Fruit fly (Drosophila melanogaster): ENCODE measurements around the gene Ncoa6.

The Ncoa6 gene

dm6 chr2L:5345900-5346299 is 19.4 kb upstream of the Ncoa6 start, which contains the start of gene nompC:
TSS of gene nompC (plus strand) at chr2L:5346200.
- TF ChIP-seq MBD-R2 (GFP tag; IDR thresholded peaks at IDR 0.05) (no peak), scrt (GFP tag; optimal IDR thresholded peaks at IDR 0.05) (peak; percentile 29), CG9609 (GFP tag; optimal IDR thresholded peaks at IDR 0.05) (no peak), gsb (GFP tag; IDR thresholded peaks at IDR 0.05) (no peak), ttk (GFP tag; IDR thresholded peaks at IDR 0.05) (peak; percentile 8; the same call in 1 of the 2 replicates), CG6175 (GFP tag; IDR thresholded peaks at IDR 0.05) (no peak), CG11247 (GFP tag; IDR thresholded peaks at IDR 0.05) (no peak), CG18476 (GFP tag; optimal IDR thresholded peaks at IDR 0.05) (no peak), Ets65A (GFP tag) (peak; percentile 71), Rfx (GFP tag; IDR thresholded peaks at IDR 0.05) (0 out of 2 replicates have a peak, but pooled peaks have one; percentile 34), fd102C (GFP tag; optimal IDR thresholded peaks at IDR 0.05) (no peak), Fer1 (GFP tag; optimal IDR thresholded peaks at IDR 0.05) (no peak), Deaf1 (tag; optimal IDR thresholded peaks at IDR 0.05) (peak; percentile 56)

- TF ChIP-seq HLH54F (GFP tag; optimal IDR thresholded peaks at IDR 0.05): peak; percentile 97
- TF ChIP-seq HmgZ (tag; optimal IDR thresholded peaks at IDR 0.05): peak; percentile 98
- peak; percentile 12 for TF ChIP-seq pfk (GFP tag; optimal IDR thresholded peaks at IDR 0.05)
- peak; percentile 81 for TF ChIP-seq tap (tag; optimal IDR thresholded peaks at IDR 0.05)
- peak; percentile 86 for TF ChIP-seq CG17568 (GFP tag; optimal IDR thresholded peaks at IDR 0.05)
- TF ChIP-seq Mrtf (GFP tag; IDR thresholded peaks at IDR 0.05): peak; percentile 91
- peak; percentile 91 for TF ChIP-seq CG32767 (GFP tag; IDR thresholded peaks at IDR 0.05)
- TF ChIP-seq CG10147 (GFP tag; optimal IDR thresholded peaks at IDR 0.05): peak; percentile 99
- peak; percentile 95 for TF ChIP-seq CG12104 (GFP tag; optimal IDR thresholded peaks at IDR 0.05)
- peak; percentile 98 for TF ChIP-seq Fer3 (tag; optimal IDR thresholded peaks at IDR 0.05)
- TF ChIP-seq corto (GFP tag; optimal IDR thresholded peaks at IDR 0.05): peak; percentile 16
- peak; percentile 86 for TF ChIP-seq H15 (GFP tag; IDR thresholded peaks at IDR 0.05)
- TF ChIP-seq gsb-n (tag; optimal IDR thresholded peaks at IDR 0.05): no peak
- no peak for TF ChIP-seq hb (GFP tag; IDR thresholded peaks at IDR 0.05; ENCODE audit: partially characterized antibody)
- peak; percentile 17 for TF ChIP-seq oc (tag; optimal IDR thresholded peaks at IDR 0.05)
- TF ChIP-seq ewg (GFP tag; optimal IDR thresholded peaks at IDR 0.05): peak; percentile 59
- TF ChIP-seq CG30431 (GFP tag; optimal IDR thresholded peaks at IDR 0.05): peak; percentile 81
- TF ChIP-seq sc (optimal IDR thresholded peaks at IDR 0.05): no peak
- TF ChIP-seq sc (GFP tag; optimal IDR thresholded peaks at IDR 0.05): no peak
- peak; percentile 95 for TF ChIP-seq row (GFP tag; IDR thresholded peaks at IDR 0.05)
- peak; percentile 87 for TF ChIP-seq CG18476 (GFP tag; optimal IDR thresholded peaks at IDR 0.05)
- TF ChIP-seq salm (tag; optimal IDR thresholded peaks at IDR 0.05): peak; percentile 85
- no peak for TF ChIP-seq Opbp (GFP tag; IDR thresholded peaks at IDR 0.05; ENCODE audit: partially characterized antibody)
- peak; percentile 85 for TF ChIP-seq chn (GFP tag; optimal IDR thresholded peaks at IDR 0.05)
- peak; percentile 96 for TF ChIP-seq slou (GFP tag; optimal IDR thresholded peaks at IDR 0.05)
- TF ChIP-seq emc (GFP tag; optimal IDR thresholded peaks at IDR 0.05): peak; percentile 93
- peak; percentile 91 to 96 for TF ChIP-seq Pdp1 (GFP tag; optimal IDR thresholded peaks at IDR 0.05)
- no peak for TF ChIP-seq gt (GFP tag; IDR thresholded peaks at IDR 0.05)
- TF ChIP-seq HLHmδ (GFP tag; optimal IDR thresholded peaks at IDR 0.05): no peak
- peak; percentile 97 for TF ChIP-seq CG14014 (GFP tag; IDR thresholded peaks at IDR 0.05)
- peak; percentile 99 for TF ChIP-seq CG18599 (GFP tag; optimal IDR thresholded peaks at IDR 0.05)
- TF ChIP-seq Dref (GFP tag; IDR thresholded peaks at IDR 0.05): peak; percentile 39; the same call in 1 of the 2 replicates
- TF ChIP-seq Adf1 (GFP tag; IDR thresholded peaks at IDR 0.05): peak; percentile 96
- TF ChIP-seq exex (tag; optimal IDR thresholded peaks at IDR 0.05): peak; percentile 93
- TF ChIP-seq mld (GFP tag; IDR thresholded peaks at IDR 0.05; ENCODE audit: partially characterized antibody): no peak
- TF ChIP-seq Lim3 (GFP tag; IDR thresholded peaks at IDR 0.05): no peak
- TF ChIP-seq Doc3 (GFP tag; IDR thresholded peaks at IDR 0.05; ENCODE audit: partially characterized antibody): no peak
These were observed 15.8 kb upstream of the Ncoa6 start, which contains the start of gene Acsf2 for dm6 chr2L:5342119-5342817. TSS of gene Acsf2 (minus strand) at chr2L:5342234.

All from whole organism, embryonic.